Fruit fly (Drosophila melanogaster) whole organism, pupa: ENCODE results near the gene CG12817.

Source experiments
- CG10348 ChIP-seq: fragments of 200-800 bp; sonication (Bioruptor generic); IDR thresholded peaks from 2 replicates; pipeline ENCODE4 v1.3.6; 2022; ENCODE audit warnings: missing biosample characterization, missing genetic modification characterization
- CG12605 ChIP-seq: fragments of 200-800 bp; sonication (Bioruptor generic); IDR thresholded peaks from 2 replicates; pipeline ENCODE4 v1.3.6; 2022; ENCODE audit warnings: missing biosample characterization, missing genetic modification characterization
- CG13204 ChIP-seq: fragments of 200-800 bp; sonication (Bioruptor generic); optimal IDR thresholded peaks from 2 replicates; lab custom pipeline; 2018; ENCODE audit warnings: missing biosample characterization, mild to moderate bottlenecking, missing genetic modification characterization, moderate library complexity
- CG14655 ChIP-seq: fragments of 200-800 bp; sonication (Bioruptor generic); optimal IDR thresholded peaks from 3 replicates; lab custom pipeline; 2017; ENCODE audit warnings: mild to moderate bottlenecking, missing biosample characterization, missing genetic modification reagents, missing genetic modification characterization
- CG15710 ChIP-seq: fragments of 200-800 bp; sonication (Bioruptor generic); optimal IDR thresholded peaks from 2 replicates; lab custom pipeline; 2018; ENCODE audit warnings: missing biosample characterization, mild to moderate bottlenecking, missing genetic modification characterization, moderate library complexity
- CG17806 ChIP-seq: fragments of 200-800 bp; sonication (Bioruptor generic); optimal IDR thresholded peaks from 2 replicates; lab custom pipeline; 2018; ENCODE audit warnings: missing biosample characterization, mild to moderate bottlenecking, missing genetic modification characterization, moderate library complexity
- CG32121 ChIP-seq: fragments of 200-800 bp; sonication (Bioruptor generic); IDR thresholded peaks from 2 replicates; pipeline ENCODE4 v1.3.6; 2022; ENCODE audit warnings: missing biosample characterization, missing genetic modification characterization
- CG34367 ChIP-seq: fragments of 200-800 bp; sonication (Bioruptor generic); optimal IDR thresholded peaks from 2 replicates; lab custom pipeline; 2018; ENCODE audit warnings: missing biosample characterization, mild to moderate bottlenecking, missing genetic modification characterization
- CG4496 ChIP-seq: fragments of 200-800 bp; sonication (Bioruptor generic); IDR thresholded peaks from 3 replicates; pipeline ENCODE4 v1.3.6; 2022; ENCODE audit warnings: missing biosample characterization, missing genetic modification characterization
- CG8159 ChIP-seq: fragments of 200-800 bp; sonication (Bioruptor generic); optimal IDR thresholded peaks from 3 replicates; lab custom pipeline; 2018; ENCODE audit warnings: missing biosample characterization, mild to moderate bottlenecking, missing genetic modification characterization, moderate library complexity
- CG8301 ChIP-seq: fragments of 200-800 bp; sonication (Bioruptor generic); optimal IDR thresholded peaks from 2 replicates; lab custom pipeline; 2018; ENCODE audit warnings: missing biosample characterization, mild to moderate bottlenecking, missing genetic modification characterization
- CG9948 ChIP-seq: fragments of 200-800 bp; sonication (Bioruptor generic); optimal IDR thresholded peaks from 2 replicates; lab custom pipeline; 2018; ENCODE audit warnings: missing biosample characterization, mild to moderate bottlenecking, missing genetic modification characterization, moderate library complexity
- D1 ChIP-seq: fragments of 200-800 bp; sonication (Bioruptor generic); optimal IDR thresholded peaks from 2 replicates; lab custom pipeline; 2018; ENCODE audit warnings: missing biosample characterization, mild to moderate bottlenecking, missing genetic modification characterization, moderate library complexity
- EcR ChIP-seq: fragments of 200-800 bp; sonication (Bioruptor generic); optimal IDR thresholded peaks from 3 replicates; lab custom pipeline; 2019; ENCODE audit warnings: missing biosample characterization, missing genetic modification characterization, mild to moderate bottlenecking, moderate library complexity, missing genetic modification reagents
- Ets98B ChIP-seq: fragments of 200-800 bp; sonication (Bioruptor generic); IDR thresholded peaks from 2 replicates; pipeline ENCODE4 v1.3.6; 2022; ENCODE audit warnings: missing biosample characterization, missing genetic modification characterization
- Pif1A ChIP-seq: fragments of 200-800 bp; sonication (Bioruptor generic); optimal IDR thresholded peaks from 3 replicates; lab custom pipeline; 2016; ENCODE audit warnings: missing biosample characterization, missing genetic modification characterization
- Pif1B ChIP-seq: fragments of 200-800 bp; sonication (Bioruptor generic); optimal IDR thresholded peaks from 3 replicates; lab custom pipeline; 2016; ENCODE audit warnings: missing biosample characterization, missing genetic modification characterization
- Snoo ChIP-seq: fragments of 200-800 bp; sonication (Bioruptor generic); optimal IDR thresholded peaks from 3 replicates; lab custom pipeline; 2017; ENCODE audit warnings: missing biosample characterization, mild to moderate bottlenecking, missing genetic modification characterization, inconsistent platforms
- fd96Ca ChIP-seq: fragments of 200-800 bp; sonication (Bioruptor generic); IDR thresholded peaks from 3 replicates; pipeline ENCODE4 v1.3.6; 2022; ENCODE audit warnings: missing biosample characterization, missing genetic modification characterization
- gl ChIP-seq: fragments of 200-800 bp; sonication (Bioruptor generic); optimal IDR thresholded peaks from 2 replicates; lab custom pipeline; 2018; ENCODE audit warnings: missing biosample characterization, mild to moderate bottlenecking, missing genetic modification characterization
- rn ChIP-seq: fragments of 200-800 bp; sonication (Bioruptor generic); IDR thresholded peaks from 2 replicates; pipeline ENCODE4 v1.3.6; 2022; ENCODE audit warnings: missing biosample characterization, missing genetic modification characterization

The CG12817 gene

dm6 chr3R:10264601-10265421, 40.3 kb upstream of the CG12817 start:
- no peak for TF ChIP-seq Pif1A (GFP tag; lab: Kevin White, UChicago)
- TF ChIP-seq EcR (GFP tag; lab: Kevin White, UChicago), result peak; percentile 49
- no peak for TF ChIP-seq CG10348 (GFP tag; lab: Robert Waterston, UW)

dm6 chr3R:10263972-10264536, 39.5 kb upstream of the CG12817 start, which contains the start of gene Nuak:
Gene Nuak (plus strand): TSS chr3R:10264306.
- TF ChIP-seq fd96Ca (no peak), rn (GFP tag; lab: Robert Waterston, UW) (no peak), Ets98B (GFP tag; lab: Robert Waterston, UW) (no peak), CG17806 (tag; lab: Kevin White, UChicago) (peak; percentile 74), CG14655 (GFP tag; lab: Kevin White, UChicago) (peak; percentile 65), CG15710 (tag; lab: Kevin White, UChicago) (peak; percentile 86), CG13204 (peak; percentile 69), Pif1B (GFP tag; lab: Kevin White, UChicago) (peak; percentile 83), EcR (GFP tag; lab: Kevin White, UChicago) (peak; percentile 30), gl (tag; lab: Kevin White, UChicago) (no peak), CG32121 (GFP tag; lab: Robert Waterston, UW) (no peak), CG34367 (tag; lab: Kevin White, UChicago) (peak; percentile 59), CG10348 (GFP tag; lab: Robert Waterston, UW) (no peak), CG4496 (GFP tag; lab: Robert Waterston, UW) (no peak), Pif1A (GFP tag; lab: Kevin White, UChicago) (peak; percentile 85), Snoo (peak; percentile 73), CG9948 (peak; percentile 60), D1 (tag; lab: Kevin White, UChicago) (peak; percentile 5), CG8301 (tag; lab: Kevin White, UChicago) (peak; percentile 69), CG8159 (tag; lab: Kevin White, UChicago) (peak; percentile 71), CG12605 (no peak)

- peak; percentile 94 for TF ChIP-seq CG14655 (GFP tag; lab: Kevin White, UChicago)
- peak; percentile 91 for TF ChIP-seq CG34367 (tag; lab: Kevin White, UChicago)
- TF ChIP-seq CG15710 (tag; lab: Kevin White, UChicago), result peak; percentile 96
- peak; percentile 88 for TF ChIP-seq D1 (tag; lab: Kevin White, UChicago)
- peak; percentile 62 for TF ChIP-seq gl (tag; lab: Kevin White, UChicago)
- TF ChIP-seq fd96Ca, result no peak
- peak; percentile 92 for TF ChIP-seq Snoo
- no peak for TF ChIP-seq CG32121 (GFP tag; lab: Robert Waterston, UW)
- peak; percentile 33 for TF ChIP-seq CG13204
- TF ChIP-seq Ets98B (GFP tag; lab: Robert Waterston, UW), result no peak
- TF ChIP-seq CG9948, result peak; percentile 96
- peak; percentile 95 for TF ChIP-seq CG17806 (tag; lab: Kevin White, UChicago)
- TF ChIP-seq CG8301 (tag; lab: Kevin White, UChicago), result peak; percentile 91
- peak; percentile 41 for TF ChIP-seq EcR (GFP tag; lab: Kevin White, UChicago)
- TF ChIP-seq CG8159 (tag; lab: Kevin White, UChicago), result peak; percentile 97
- peak; percentile 69 for TF ChIP-seq Pif1A (GFP tag; lab: Kevin White, UChicago)
- TF ChIP-seq CG4496 (GFP tag; lab: Robert Waterston, UW), result no peak
- TF ChIP-seq rn (GFP tag; lab: Robert Waterston, UW), result no peak
- no peak for TF ChIP-seq CG10348 (GFP tag; lab: Robert Waterston, UW)
- TF ChIP-seq Pif1B (GFP tag; lab: Kevin White, UChicago), result peak; percentile 72
- TF ChIP-seq CG12605, result no peak
Observed at dm6 chr3R:10261800-10262199, 37.3 kb upstream of the CG12817 start, which contains the start of the genes Sirt6 and pont. Gene Sirt6 (minus strand): TSS chr3R:10261849. Gene pont (plus strand): TSS chr3R:10262123.

dm6 chr3R:10251846-10252245, 27.3 kb upstream of the CG12817 start:
- TF ChIP-seq CG4496 (GFP tag; lab: Robert Waterston, UW) (no peak), CG17806 (tag; lab: Kevin White, UChicago) (no peak), Pif1A (GFP tag; lab: Kevin White, UChicago) (no peak), CG13204 (no peak), CG8159 (tag; lab: Kevin White, UChicago) (no peak), CG15710 (tag; lab: Kevin White, UChicago) (no peak), CG8301 (tag; lab: Kevin White, UChicago) (no peak), D1 (tag; lab: Kevin White, UChicago) (no peak), gl (tag; lab: Kevin White, UChicago) (no peak), CG34367 (tag; lab: Kevin White, UChicago) (no peak), EcR (GFP tag; lab: Kevin White, UChicago) (no peak), Ets98B (GFP tag; lab: Robert Waterston, UW) (no peak), Snoo (no peak), rn (GFP tag; lab: Robert Waterston, UW) (no peak), CG14655 (GFP tag; lab: Kevin White, UChicago) (no peak)

dm6 chr3R:10251218-10251617, 26.7 kb upstream of the CG12817 start, which contains the start of gene CG3999:
Gene CG3999 (plus strand): TSS chr3R:10251518.
- TF ChIP-seq Pif1B (GFP tag; lab: Kevin White, UChicago) (no peak), CG32121 (GFP tag; lab: Robert Waterston, UW) (no peak), CG8159 (tag; lab: Kevin White, UChicago) (no peak), Snoo (no peak), CG17806 (tag; lab: Kevin White, UChicago) (no peak), fd96Ca (no peak), CG13204 (no peak), CG10348 (GFP tag; lab: Robert Waterston, UW) (no peak), CG14655 (GFP tag; lab: Kevin White, UChicago) (no peak), CG34367 (tag; lab: Kevin White, UChicago) (no peak), D1 (tag; lab: Kevin White, UChicago) (no peak), Ets98B (GFP tag; lab: Robert Waterston, UW) (no peak), gl (tag; lab: Kevin White, UChicago) (no peak), rn (GFP tag; lab: Robert Waterston, UW) (no peak), Pif1A (GFP tag; lab: Kevin White, UChicago) (no peak), CG15710 (tag; lab: Kevin White, UChicago) (no peak), EcR (GFP tag; lab: Kevin White, UChicago) (no peak), CG9948 (no peak)
